Fruit fly (Drosophila melanogaster) whole organism, embryonic: ENCODE data around the gene CG5973.
A peak's percentile ranks its signal among the peaks of the same experiment; 100 is the strongest.

Experiments used
- Abd-B ChIP-seq: fragments of 200-800 bp; sonication (Bioruptor generic); optimal IDR thresholded peaks from 2 replicates; lab custom pipeline; 2018; ENCODE audit warnings: missing biosample characterization, mild to moderate bottlenecking, missing genetic modification characterization, moderate library complexity
- Antp ChIP-seq: fragments of 200-800 bp; sonication (Bioruptor generic); optimal IDR thresholded peaks from 3 replicates; lab custom pipeline; 2016; ENCODE audit warnings: missing biosample characterization, missing genetic modification characterization
- C15 ChIP-seq: fragments of 200-800 bp; sonication (Bioruptor generic); IDR thresholded peaks from 3 replicates; pipeline ENCODE4 v1.3.6; 2022; ENCODE audit warnings: missing biosample characterization, missing genetic modification characterization
- CG1024 ChIP-seq: fragments of 200-800 bp; sonication (Bioruptor generic); IDR thresholded peaks from 2 replicates; pipeline ENCODE4 v1.3.6; 2022; ENCODE audit warnings: missing biosample characterization, missing genetic modification characterization
- CG10274 ChIP-seq: fragments of 200-800 bp; sonication (Bioruptor generic); optimal IDR thresholded peaks from 3 replicates; lab custom pipeline; 2017; ENCODE audit warnings: missing biosample characterization, mild to moderate bottlenecking, missing genetic modification characterization
- CG10979 ChIP-seq: fragments of 200-800 bp; sonication (Bioruptor generic); optimal IDR thresholded peaks from 2 replicates; lab custom pipeline; 2018; ENCODE audit warnings: missing biosample characterization, mild to moderate bottlenecking, missing genetic modification characterization, moderate library complexity
- CG13123 ChIP-seq: fragments of 200-800 bp; sonication (Bioruptor generic); optimal IDR thresholded peaks from 2 replicates; lab custom pipeline; 2016; ENCODE audit warnings: missing biosample characterization, missing genetic modification characterization
- CG13287 ChIP-seq: fragments of 200-800 bp; sonication (Bioruptor generic); IDR thresholded peaks from 2 replicates; pipeline ENCODE4 v1.3.6; 2022; ENCODE audit warnings: missing biosample characterization, missing genetic modification characterization; ENCODE audit not compliant: partially characterized antibody
- CG15514 ChIP-seq: fragments of 200-800 bp; sonication (Bioruptor generic); optimal IDR thresholded peaks from 3 replicates; lab custom pipeline; 2017; ENCODE audit warnings: missing biosample characterization, missing genetic modification characterization, mild to moderate bottlenecking, moderate library complexity, missing genetic modification reagents
- CG2116 ChIP-seq: fragments of 200-800 bp; sonication (Bioruptor generic); optimal IDR thresholded peaks from 3 replicates; lab custom pipeline; 2018; ENCODE audit warnings: missing biosample characterization, mild to moderate bottlenecking, missing genetic modification characterization
- CG2199 ChIP-seq: fragments of 200-800 bp; sonication (Bioruptor generic); IDR thresholded peaks from 3 replicates; pipeline ENCODE4 v1.3.6; 2022; ENCODE audit warnings: missing biosample characterization, missing genetic modification characterization
- CG33557 ChIP-seq: fragments of 200-800 bp; sonication (Bioruptor generic); optimal IDR thresholded peaks from 2 replicates; lab custom pipeline; 2019; ENCODE audit warnings: missing biosample characterization, mild to moderate bottlenecking, missing genetic modification characterization, moderate library complexity
- CG6272 ChIP-seq: fragments of 200-800 bp; sonication (Bioruptor generic); IDR thresholded peaks from 2 replicates; pipeline ENCODE4 v1.3.6; 2022; ENCODE audit warnings: missing biosample characterization, missing genetic modification characterization
- CG6765 ChIP-seq: fragments of 200-800 bp; sonication (Bioruptor generic); optimal IDR thresholded peaks from 3 replicates; lab custom pipeline; 2017; ENCODE audit warnings: missing biosample characterization, mild to moderate bottlenecking, missing genetic modification characterization
- CG6854 ChIP-seq: fragments of 200-800 bp; sonication (Bioruptor generic); optimal IDR thresholded peaks from 3 replicates; lab custom pipeline; 2017; ENCODE audit warnings: missing biosample characterization, mild to moderate bottlenecking, missing genetic modification characterization
- CG8478 ChIP-seq: fragments of >200 bp; optimal IDR thresholded peaks from 2 replicates; lab custom pipeline; 2018
- CG8944 ChIP-seq: fragments of 200-800 bp; sonication (Bioruptor generic); optimal IDR thresholded peaks from 3 replicates; lab custom pipeline; 2016; ENCODE audit warnings: missing biosample characterization, missing genetic modification characterization
- H15 ChIP-seq: fragments of 200-800 bp; sonication (Bioruptor generic); IDR thresholded peaks from 3 replicates; pipeline ENCODE4 v1.3.6; 2022; ENCODE audit warnings: missing biosample characterization, missing genetic modification characterization
- Hr78 ChIP-seq, 2 experiments: fragments of 200-800 bp in 1 of 2; fragments of >200 bp in 1 of 2; sonication (Bioruptor generic) in 1 of 2; optimal IDR thresholded peaks; 2 replicates each; lab custom pipeline; 2017 to 2019; ENCODE audit warnings: missing biosample characterization in 2 of 2, missing genetic modification characterization in 2 of 2, mild to moderate bottlenecking in 1 of 2, moderate library complexity in 1 of 2
- Hsf ChIP-seq: fragments of 200-800 bp; sonication (Bioruptor generic); optimal IDR thresholded peaks from 3 replicates; lab custom pipeline; 2016; ENCODE audit warnings: missing biosample characterization, missing genetic modification characterization
- Lhr ChIP-seq: fragments of 200-800 bp; sonication (Bioruptor generic); optimal IDR thresholded peaks from 3 replicates; lab custom pipeline; 2017; ENCODE audit warnings: mild to moderate bottlenecking, missing biosample characterization, missing genetic modification reagents, missing genetic modification characterization
- Mes4 ChIP-seq: fragments of 200-800 bp; sonication (Bioruptor generic); optimal IDR thresholded peaks from 2 replicates; lab custom pipeline; 2016; ENCODE audit warnings: missing biosample characterization, missing genetic modification characterization
- NC2α ChIP-seq: fragments of 200-800 bp; sonication (Bioruptor generic); optimal IDR thresholded peaks from 2 replicates; lab custom pipeline; 2016; ENCODE audit warnings: missing biosample characterization, missing genetic modification characterization
- Nf-YB ChIP-seq: fragments of 200-800 bp; sonication (Bioruptor generic); optimal IDR thresholded peaks from 3 replicates; lab custom pipeline; 2019; ENCODE audit warnings: missing biosample characterization, mild to moderate bottlenecking, missing genetic modification characterization, moderate library complexity
- Nf-YC ChIP-seq: fragments of 200-800 bp; optimal IDR thresholded peaks from 3 replicates; lab custom pipeline; 2019; ENCODE audit warnings: missing biosample characterization, mild to moderate bottlenecking, missing genetic modification characterization, moderate library complexity
- Sin3A ChIP-seq: fragments of >200 bp; optimal IDR thresholded peaks from 2 replicates; lab custom pipeline; 2018
- Six4 ChIP-seq: fragments of 200-800 bp; sonication (Bioruptor generic); optimal IDR thresholded peaks from 2 replicates; lab custom pipeline; 2016; ENCODE audit warnings: missing biosample characterization, missing genetic modification characterization
- Sox100B ChIP-seq: fragments of 200-800 bp; sonication (Bioruptor generic); optimal IDR thresholded peaks from 3 replicates; lab custom pipeline; 2018; ENCODE audit warnings: missing biosample characterization, mild to moderate bottlenecking, missing genetic modification characterization
- TFAM ChIP-seq: fragments of 200-800 bp; sonication (Bioruptor generic); optimal IDR thresholded peaks from 2 replicates; lab custom pipeline; 2017; ENCODE audit warnings: missing biosample characterization, missing genetic modification characterization, inconsistent platforms
- abd-A ChIP-seq: fragments of 200-800 bp; sonication (Bioruptor generic); optimal IDR thresholded peaks from 3 replicates; lab custom pipeline; 2019; ENCODE audit warnings: missing biosample characterization, mild to moderate bottlenecking, missing genetic modification characterization, moderate library complexity
- ara ChIP-seq: fragments of 200-800 bp; sonication (Bioruptor generic); IDR thresholded peaks from 2 replicates; pipeline ENCODE4 v1.3.6; 2022; ENCODE audit warnings: missing biosample characterization, missing genetic modification characterization
- ase ChIP-seq: fragments of 200-800 bp; sonication (Bioruptor generic); IDR thresholded peaks from 3 replicates; pipeline ENCODE4 v1.3.6; 2022; ENCODE audit warnings: missing biosample characterization, missing genetic modification characterization
- caup ChIP-seq: fragments of 200-800 bp; sonication (Bioruptor generic); optimal IDR thresholded peaks from 3 replicates; lab custom pipeline; 2017; ENCODE audit warnings: missing biosample characterization, mild to moderate bottlenecking, missing genetic modification characterization, moderate library complexity; ENCODE audit not compliant: severe bottlenecking
- cg ChIP-seq: fragments of 200-800 bp; sonication (Bioruptor generic); optimal IDR thresholded peaks from 3 replicates; lab custom pipeline; 2019; ENCODE audit warnings: missing biosample characterization, mild to moderate bottlenecking, missing genetic modification characterization, moderate library complexity
- crc ChIP-seq: fragments of 200-800 bp; sonication (Bioruptor generic); optimal IDR thresholded peaks from 2 replicates; lab custom pipeline; 2016; ENCODE audit warnings: missing biosample characterization, missing genetic modification characterization
- crp ChIP-seq, 2 experiments: fragments of 200-800 bp; sonication (Bioruptor generic); optimal IDR thresholded peaks; 2 replicates in 1 of 2; 3 replicates in 1 of 2; lab custom pipeline; 2017; ENCODE audit warnings: missing biosample characterization in 2 of 2, missing genetic modification characterization in 2 of 2, mild to moderate bottlenecking in 1 of 2, moderate library complexity in 1 of 2
- dimm ChIP-seq: fragments of 200-800 bp; sonication (Bioruptor generic); IDR thresholded peaks from 2 replicates; pipeline ENCODE4 v1.3.6; 2022; ENCODE audit warnings: missing biosample characterization, missing genetic modification characterization
- gce ChIP-seq: fragments of 200-800 bp; sonication (Bioruptor generic); IDR thresholded peaks from 3 replicates; pipeline ENCODE4 v1.3.6; 2022; ENCODE audit warnings: missing biosample characterization, missing genetic modification characterization
- gsb ChIP-seq: fragments of 200-800 bp; sonication (Bioruptor generic); IDR thresholded peaks from 2 replicates; pipeline ENCODE4 v1.3.6; 2022; ENCODE audit warnings: missing biosample characterization, missing genetic modification characterization
- gt ChIP-seq: fragments of 200-800 bp; sonication (Bioruptor generic); IDR thresholded peaks from 2 replicates; pipeline ENCODE4 v1.3.6; 2022; ENCODE audit warnings: missing biosample characterization, missing genetic modification characterization
- jigr1 ChIP-seq: fragments of 200-800 bp; sonication (Bioruptor generic); IDR thresholded peaks from 3 replicates; pipeline ENCODE4 v1.3.6; 2022; ENCODE audit warnings: missing biosample characterization, missing genetic modification characterization
- ken ChIP-seq: fragments of 200-800 bp; sonication (Bioruptor generic); IDR thresholded peaks from 3 replicates; pipeline ENCODE4 v1.3.6; 2022; ENCODE audit warnings: missing biosample characterization, missing genetic modification characterization
- mld ChIP-seq: fragments of 200-800 bp; sonication (Bioruptor generic); IDR thresholded peaks from 3 replicates; pipeline ENCODE4 v1.3.6; 2022; ENCODE audit warnings: missing biosample characterization, missing genetic modification characterization; ENCODE audit not compliant: partially characterized antibody
- pros ChIP-seq: fragments of 200-800 bp; sonication (Bioruptor generic); optimal IDR thresholded peaks from 3 replicates; lab custom pipeline; 2019; ENCODE audit warnings: missing biosample characterization, mild to moderate bottlenecking, missing genetic modification characterization, moderate library complexity
- rib ChIP-seq: fragments of 200-800 bp; sonication (Bioruptor generic); IDR thresholded peaks from 2 replicates; pipeline ENCODE4 v1.3.6; 2022; ENCODE audit warnings: missing biosample characterization, missing genetic modification characterization
- ro ChIP-seq: fragments of 200-800 bp; sonication (Bioruptor generic); IDR thresholded peaks from 2 replicates; pipeline ENCODE4 v1.3.6; 2022; ENCODE audit warnings: missing biosample characterization, missing genetic modification characterization
- sens ChIP-seq: fragments of 200-800 bp; sonication (Bioruptor generic); peaks from one replicate; lab custom pipeline; 2016; ENCODE audit warnings: missing biosample characterization, missing genetic modification characterization
- seq ChIP-seq: fragments of 200-800 bp; sonication (Bioruptor generic); IDR thresholded peaks from 2 replicates; pipeline ENCODE4 v1.3.6; 2022; ENCODE audit warnings: missing biosample characterization, missing genetic modification characterization
- slbo ChIP-seq: fragments of 200-800 bp; sonication (Bioruptor generic); IDR thresholded peaks from 2 replicates; pipeline ENCODE4 v1.3.6; 2022; ENCODE audit warnings: missing biosample characterization, missing genetic modification characterization
- usp ChIP-seq: fragments of >200 bp; optimal IDR thresholded peaks from 2 replicates; lab custom pipeline; 2017; ENCODE audit warnings: missing biosample characterization, missing genetic modification characterization
- zen ChIP-seq: fragments of 200-800 bp; sonication (Bioruptor generic); optimal IDR thresholded peaks from 3 replicates; lab custom pipeline; 2018; ENCODE audit warnings: missing biosample characterization, mild to moderate bottlenecking, missing genetic modification characterization, moderate library complexity

Gene CG5973

dm6 chr2L:7425690-7426056 lies 11.6 kb upstream of the CG5973 start (continued):
- no peak for TF ChIP-seq ro (GFP tag; lab: Robert Waterston, UW)
- no peak for TF ChIP-seq gce (GFP tag; lab: Robert Waterston, UW)
- TF ChIP-seq CG6765 (GFP tag; lab: Kevin White, UChicago): no peak
- 0 out of 3 replicates have a peak, but pooled peaks have one; percentile 18 for TF ChIP-seq ken (GFP tag; lab: Robert Waterston, UW)
- no peak for TF ChIP-seq CG2116 (GFP tag; lab: Kevin White, UChicago)
- TF ChIP-seq Nf-YB (GFP tag; lab: Kevin White, UChicago): no peak
- TF ChIP-seq Hr78 (GFP tag; optimal IDR thresholded peaks at IDR 0.05; lab: Kevin White, UChicago): no peak
- no peak for TF ChIP-seq cg
- no peak for TF ChIP-seq TFAM (GFP tag; lab: Kevin White, UChicago)
- no peak for TF ChIP-seq H15
- TF ChIP-seq Nf-YC (tag; lab: Kevin White, UChicago): no peak
- no peak for TF ChIP-seq Sin3A (lab: Kevin White, UChicago)
- peak; percentile 50 for TF ChIP-seq CG10274 (GFP tag; lab: Kevin White, UChicago)
- TF ChIP-seq CG13287 (GFP tag; lab: Robert Waterston, UW): no peak
- TF ChIP-seq CG1024 (GFP tag; lab: Robert Waterston, UW): no peak
- no peak for TF ChIP-seq rib (GFP tag; lab: Robert Waterston, UW)
- TF ChIP-seq CG33557 (GFP tag; lab: Kevin White, UChicago): no peak
- no peak for TF ChIP-seq sens (GFP tag; lab: Kevin White, UChicago)
- no peak for TF ChIP-seq crc (GFP tag; lab: Kevin White, UChicago)
- no peak for TF ChIP-seq crp (GFP tag; optimal IDR thresholded peaks at IDR 0.05; lab: Kevin White, UChicago)
- TF ChIP-seq CG10979 (tag; lab: Kevin White, UChicago): no peak
- TF ChIP-seq CG6272 (GFP tag; lab: Robert Waterston, UW): no peak
- no peak for TF ChIP-seq Six4 (GFP tag; lab: Kevin White, UChicago)
- TF ChIP-seq dimm: no peak
- TF ChIP-seq slbo (GFP tag; lab: Robert Waterston, UW): no peak
- no peak for TF ChIP-seq seq (GFP tag; lab: Robert Waterston, UW)
- TF ChIP-seq usp (GFP tag; lab: Kevin White, UChicago): no peak
- no peak for TF ChIP-seq jigr1 (GFP tag; lab: Robert Waterston, UW)
- no peak for TF ChIP-seq gt (GFP tag; lab: Robert Waterston, UW)
- TF ChIP-seq, all 482 proteins: peak for 8

dm6 chr2L:7426326-7427066 lies 10.8 kb upstream of the CG5973 start, which contains the start of gene muc:
Gene muc (plus strand): TSS chr2L:7426866.
- TF ChIP-seq ase (GFP tag; lab: Robert Waterston, UW) (no peak), caup (GFP tag; lab: Kevin White, UChicago) (no peak), CG8478 (lab: Kevin White, UChicago) (no peak), pros (GFP tag; lab: Kevin White, UChicago) (no peak), CG8944 (GFP tag; lab: Kevin White, UChicago) (peak; percentile 19), CG13123 (no peak), Lhr (GFP tag; lab: Kevin White, UChicago) (peak; percentile 90), Antp (GFP tag; lab: Kevin White, UChicago) (peak; percentile 46), ara (no peak), gsb (GFP tag; lab: Robert Waterston, UW) (no peak), abd-A (tag; lab: Kevin White, UChicago) (peak; percentile 53), Sox100B (GFP tag; lab: Kevin White, UChicago) (no peak), CG33557 (GFP tag; lab: Kevin White, UChicago) (no peak), mld (GFP tag; lab: Robert Waterston, UW) (peak; percentile 44; the same call in 1 of the 3 replicates), CG15514 (GFP tag; lab: Kevin White, UChicago) (peak; percentile 42), Hsf (GFP tag; lab: Kevin White, UChicago) (peak; percentile 2), CG6854 (GFP tag; lab: Kevin White, UChicago) (no peak), C15 (GFP tag; lab: Robert Waterston, UW) (no peak), ro (GFP tag; lab: Robert Waterston, UW) (no peak), NC2α (GFP tag; lab: Kevin White, UChicago) (no peak), Mes4 (GFP tag; lab: Kevin White, UChicago) (no peak), Abd-B (GFP tag; lab: Kevin White, UChicago) (peak; percentile 33), zen (peak; percentile 74), CG2199 (GFP tag; lab: Robert Waterston, UW) (no peak)
